Fruit fly (Drosophila melanogaster): Measurements from ENCODE around the gene CG33509.

CG33509 gene

dm6 chr2L:21052783-21053463, 33.4 kb downstream of the CG33509 start, which contains the start of gene Itgbn (continued):
- TF ChIP-seq chinmo (GFP tag; IDR thresholded peaks at IDR 0.05; ENCODE audit: partially characterized antibody) = no peak
- no peak for TF ChIP-seq Atf3 (GFP tag; optimal IDR thresholded peaks at IDR 0.05)
- no peak for TF ChIP-seq Xrp1 (GFP tag; IDR thresholded peaks at IDR 0.05)
- peak; percentile 58 for TF ChIP-seq CG15479 (GFP tag; optimal IDR thresholded peaks at IDR 0.05)
- no peak for TF ChIP-seq wdn (GFP tag; IDR thresholded peaks at IDR 0.05)
- no peak for TF ChIP-seq hth (optimal IDR thresholded peaks at IDR 0.05)

dm6 chr2L:21051873-21052736, 34.2 kb downstream of the CG33509 start, which contains the start of gene CG42238:
Gene CG42238, minus strand, starts transcription at chr2L:21052164.
- no peak for TF ChIP-seq Oli (tag; optimal IDR thresholded peaks at IDR 0.05)
- peak; percentile 91 for TF ChIP-seq chm (GFP tag; IDR thresholded peaks at IDR 0.05)
- TF ChIP-seq CG34376 (GFP tag; optimal IDR thresholded peaks at IDR 0.05) = no peak
- TF ChIP-seq CG34422 (GFP tag; IDR thresholded peaks at IDR 0.05) = peak; percentile 60; the same call in 1 of the 3 replicates
- TF ChIP-seq stc (GFP tag; IDR thresholded peaks at IDR 0.05) = no peak
- no peak for TF ChIP-seq CG6813 (GFP tag; optimal IDR thresholded peaks at IDR 0.05)
- peak; percentile 60 for TF ChIP-seq Myb (GFP tag; optimal IDR thresholded peaks at IDR 0.05)
- no peak for TF ChIP-seq CG7786 (GFP tag; optimal IDR thresholded peaks at IDR 0.05)
- no peak for TF ChIP-seq aop (GFP tag; IDR thresholded peaks at IDR 0.05)
- no peak for TF ChIP-seq CG12155 (GFP tag; optimal IDR thresholded peaks at IDR 0.05)
- TF ChIP-seq sob (GFP tag; IDR thresholded peaks at IDR 0.05) = 0 out of 2 replicates have a peak, but pooled peaks have one; percentile 41
- TF ChIP-seq NC2β (GFP tag; optimal IDR thresholded peaks at IDR 0.05) = no peak
- no peak for TF ChIP-seq pan (optimal IDR thresholded peaks at IDR 0.05)
- no peak for TF ChIP-seq pan (GFP tag; optimal IDR thresholded peaks at IDR 0.05 in 1 of 2, IDR thresholded peaks at IDR 0.05 in 1 of 2)
- TF ChIP-seq Usf (GFP tag; optimal IDR thresholded peaks at IDR 0.05) = no peak
- no peak for TF ChIP-seq Doc2 (GFP tag; IDR thresholded peaks at IDR 0.05)
- no peak for TF ChIP-seq prd (optimal IDR thresholded peaks at IDR 0.05)
- no peak for TF ChIP-seq prd (GFP tag; IDR thresholded peaks at IDR 0.05)
- TF ChIP-seq Rfx (GFP tag; IDR thresholded peaks at IDR 0.05) = peak; percentile 20; the same call in 1 of the 2 replicates
- TF ChIP-seq CG33213 (GFP tag; optimal IDR thresholded peaks at IDR 0.05) = peak; percentile 86
- TF ChIP-seq CG16779 (GFP tag; IDR thresholded peaks at IDR 0.05) = 0 out of 2 replicates have a peak, but pooled peaks have one; percentile 38
- no peak for TF ChIP-seq ro (GFP tag; IDR thresholded peaks at IDR 0.05)
- TF ChIP-seq NC2α (GFP tag; optimal IDR thresholded peaks at IDR 0.05) = no peak
- TF ChIP-seq Mrtf (GFP tag; IDR thresholded peaks at IDR 0.05) = no peak
- peak; percentile 26 for TF ChIP-seq CG8089 (GFP tag; optimal IDR thresholded peaks at IDR 0.05)
- TF ChIP-seq ham (GFP tag; IDR thresholded peaks at IDR 0.05) = no peak
- 0 out of 2 replicates have a peak, but pooled peaks have one; percentile 13 for TF ChIP-seq slbo (GFP tag; IDR thresholded peaks at IDR 0.05)
- no peak for TF ChIP-seq CG11695 (GFP tag; IDR thresholded peaks at IDR 0.05)
- TF ChIP-seq gsb-n (tag; optimal IDR thresholded peaks at IDR 0.05) = peak; percentile 15
- no peak for TF ChIP-seq CG14965 (GFP tag; optimal IDR thresholded peaks at IDR 0.05; ENCODE audit: borderline replicate concordance)
- TF ChIP-seq YL-1 (GFP tag; optimal IDR thresholded peaks at IDR 0.05) = no peak
- TF ChIP-seq Deaf1 (tag; optimal IDR thresholded peaks at IDR 0.05) = no peak
- TF ChIP-seq abd-A (tag; optimal IDR thresholded peaks at IDR 0.05) = peak; percentile 55
- TF ChIP-seq ems (GFP tag; optimal IDR thresholded peaks at IDR 0.05) = no peak
- no peak for TF ChIP-seq Rx (GFP tag; IDR thresholded peaks at IDR 0.05)
- TF ChIP-seq dimm (GFP tag; IDR thresholded peaks at IDR 0.05) = no peak
- no peak for TF ChIP-seq kni (GFP tag; optimal IDR thresholded peaks at IDR 0.05)
- peak; percentile 40; the same call in 1 of the 2 replicates for TF ChIP-seq CG32532 (GFP tag; IDR thresholded peaks at IDR 0.05)
- TF ChIP-seq Bgb (GFP tag; IDR thresholded peaks at IDR 0.05; ENCODE audit: partially characterized antibody) = peak; percentile 54; the same call in 1 of the 2 replicates
- no peak for TF ChIP-seq CG30431 (GFP tag; optimal IDR thresholded peaks at IDR 0.05)
- peak; percentile 31; the same call in 1 of the 2 replicates for TF ChIP-seq CG5953 (GFP tag; IDR thresholded peaks at IDR 0.05)
- peak; percentile 50 to 59 for TF ChIP-seq Trl (optimal IDR thresholded peaks at IDR 0.05)
- no peak for TF ChIP-seq Trl (GFP tag; optimal IDR thresholded peaks at IDR 0.05)
